Fruit fly (Drosophila melanogaster) whole organism, embryonic: ENCODE data around the gene her.

Source experiments
- Aef1 ChIP-seq: fragments of 200-800 bp; sonication (Bioruptor generic); IDR thresholded peaks from 3 replicates; pipeline ENCODE4 v1.3.6; 2022; ENCODE audit warnings: missing biosample characterization, missing genetic modification characterization
- B-H2 ChIP-seq: fragments of 200-800 bp; sonication (Bioruptor generic); optimal IDR thresholded peaks from 2 replicates; lab custom pipeline; 2018; ENCODE audit warnings: missing biosample characterization, mild to moderate bottlenecking, missing genetic modification characterization
- BEAF-32 ChIP-seq: fragments of 200-800 bp; sonication (Bioruptor generic); optimal IDR thresholded peaks from 3 replicates; lab custom pipeline; 2017; ENCODE audit warnings: missing biosample characterization, missing genetic modification characterization, mild to moderate bottlenecking, moderate library complexity, missing genetic modification reagents
- Bgb ChIP-seq: fragments of 200-800 bp; sonication (Bioruptor generic); IDR thresholded peaks from 2 replicates; pipeline ENCODE4 v1.3.6; 2022; ENCODE audit warnings: missing biosample characterization, missing genetic modification characterization; ENCODE audit not compliant: partially characterized antibody
- CG10321 ChIP-seq: fragments of 200-800 bp; sonication (Bioruptor generic); IDR thresholded peaks from 2 replicates; pipeline ENCODE4 v1.3.6; 2022; ENCODE audit warnings: missing biosample characterization, missing genetic modification characterization
- CG11398 ChIP-seq: fragments of 200-800 bp; sonication (Bioruptor generic); optimal IDR thresholded peaks from 2 replicates; lab custom pipeline; 2016; ENCODE audit warnings: missing biosample characterization, missing genetic modification characterization
- CG11560 ChIP-seq: fragments of 200-800 bp; sonication (Bioruptor generic); IDR thresholded peaks from 3 replicates; pipeline ENCODE4 v1.3.6; 2022; ENCODE audit warnings: missing biosample characterization, missing genetic modification characterization
- CG14860 ChIP-seq: fragments of 200-800 bp; sonication (Bioruptor generic); IDR thresholded peaks from 3 replicates; pipeline ENCODE4 v1.3.6; 2022; ENCODE audit warnings: missing biosample characterization, missing genetic modification characterization; ENCODE audit not compliant: partially characterized antibody
- CG15601 ChIP-seq: fragments of 200-800 bp; sonication (Bioruptor generic); optimal IDR thresholded peaks from 3 replicates; lab custom pipeline; 2019; ENCODE audit warnings: missing biosample characterization, mild to moderate bottlenecking, missing genetic modification characterization, moderate library complexity
- CG1602 ChIP-seq: fragments of 200-800 bp; sonication (Bioruptor generic); optimal IDR thresholded peaks from 3 replicates; lab custom pipeline; 2016; ENCODE audit warnings: missing biosample characterization, missing genetic modification characterization
- CG1647 ChIP-seq: fragments of 200-800 bp; sonication (Bioruptor generic); optimal IDR thresholded peaks from 3 replicates; lab custom pipeline; 2016; ENCODE audit warnings: missing biosample characterization, missing genetic modification characterization
- CG17829 ChIP-seq: fragments of 200-800 bp; optimal IDR thresholded peaks from 2 replicates; lab custom pipeline; 2019; ENCODE audit warnings: missing biosample characterization, mild to moderate bottlenecking, missing genetic modification characterization, moderate library complexity
- CG18476 ChIP-seq: fragments of 200-800 bp; sonication (Bioruptor generic); optimal IDR thresholded peaks from 2 replicates; lab custom pipeline; 2016; ENCODE audit warnings: missing biosample characterization, mild to moderate bottlenecking, missing genetic modification characterization
- CG2116 ChIP-seq: fragments of 200-800 bp; sonication (Bioruptor generic); optimal IDR thresholded peaks from 3 replicates; lab custom pipeline; 2018; ENCODE audit warnings: missing biosample characterization, mild to moderate bottlenecking, missing genetic modification characterization
- CG3163 ChIP-seq: fragments of 200-800 bp; sonication (Bioruptor generic); optimal IDR thresholded peaks from 3 replicates; lab custom pipeline; 2016; ENCODE audit warnings: missing biosample characterization, missing genetic modification characterization
- CG3995 ChIP-seq: fragments of 200-800 bp; sonication (Bioruptor generic); optimal IDR thresholded peaks from 3 replicates; lab custom pipeline; 2016; ENCODE audit warnings: missing biosample characterization, missing genetic modification characterization
- CG4282 ChIP-seq: fragments of 200-800 bp; sonication (Bioruptor generic); optimal IDR thresholded peaks from 2 replicates; lab custom pipeline; 2016; ENCODE audit warnings: missing biosample characterization, missing genetic modification characterization
- CG4404 ChIP-seq: fragments of 200-800 bp; sonication (Bioruptor generic); IDR thresholded peaks from 2 replicates; pipeline ENCODE4 v1.3.6; 2022; ENCODE audit warnings: missing biosample characterization, missing genetic modification characterization
- CG8359 ChIP-seq: fragments of 200-800 bp; sonication (Bioruptor generic); optimal IDR thresholded peaks from 2 replicates; lab custom pipeline; 2017; ENCODE audit warnings: missing biosample characterization, mild to moderate bottlenecking, missing genetic modification characterization, borderline replicate concordance
- CG9215 ChIP-seq: fragments of 200-800 bp; sonication (Bioruptor generic); IDR thresholded peaks from 2 replicates; pipeline ENCODE4 v1.3.6; 2022; ENCODE audit warnings: missing biosample characterization, missing genetic modification characterization
- CoRest ChIP-seq: fragments of 200-800 bp; sonication (Bioruptor generic); optimal IDR thresholded peaks from 3 replicates; lab custom pipeline; 2018; ENCODE audit warnings: missing biosample characterization, mild to moderate bottlenecking, missing genetic modification characterization, moderate library complexity
- Hand ChIP-seq: fragments of 200-800 bp; sonication (Bioruptor generic); optimal IDR thresholded peaks from 2 replicates; lab custom pipeline; 2017; ENCODE audit warnings: mild to moderate bottlenecking, missing biosample characterization, missing genetic modification reagents, missing genetic modification characterization
- Hey ChIP-seq: fragments of 200-800 bp; sonication (Bioruptor generic); optimal IDR thresholded peaks from 3 replicates; lab custom pipeline; 2018; ENCODE audit warnings: missing biosample characterization, mild to moderate bottlenecking, missing genetic modification characterization
- Hmr ChIP-seq: fragments of 200-800 bp; sonication (Bioruptor generic); optimal IDR thresholded peaks from 3 replicates; lab custom pipeline; 2017; ENCODE audit warnings: mild to moderate bottlenecking, missing biosample characterization, missing genetic modification reagents, missing genetic modification characterization
- Lhr ChIP-seq: fragments of 200-800 bp; sonication (Bioruptor generic); optimal IDR thresholded peaks from 3 replicates; lab custom pipeline; 2017; ENCODE audit warnings: mild to moderate bottlenecking, missing biosample characterization, missing genetic modification reagents, missing genetic modification characterization
- Pdp1 ChIP-seq, 2 experiments: fragments of 200-800 bp; sonication (Bioruptor generic); optimal IDR thresholded peaks; 3 replicates each; lab custom pipeline; 2016; ENCODE audit warnings: missing biosample characterization in 2 of 2, missing genetic modification characterization in 2 of 2, mild to moderate bottlenecking in 1 of 2, moderate library complexity in 1 of 2
- Stat92E ChIP-seq, 3 experiments: fragments of >200 bp in 2 of 3; fragments of 200-800 bp in 1 of 3; sonication (Bioruptor generic) in 1 of 3; optimal IDR thresholded peaks; 2 replicates each; lab custom pipeline; 2017 to 2019; ENCODE audit warnings: missing biosample characterization in 3 of 3, missing genetic modification characterization in 3 of 3, mild to moderate bottlenecking in 1 of 3, moderate library complexity in 1 of 3
- Taf1 ChIP-seq: fragments of 200-800 bp; sonication (Bioruptor generic); IDR thresholded peaks from 2 replicates; pipeline ENCODE4 v1.3.6; 2022; ENCODE audit warnings: missing biosample characterization, missing genetic modification characterization
- Vsx1 ChIP-seq: fragments of 200-800 bp; sonication (Bioruptor generic); optimal IDR thresholded peaks from 2 replicates; lab custom pipeline; 2017; ENCODE audit warnings: missing biosample characterization, mild to moderate bottlenecking, missing genetic modification characterization, missing genetic modification reagents
- YL-1 ChIP-seq: fragments of 200-800 bp; sonication (Bioruptor generic); optimal IDR thresholded peaks from 3 replicates; lab custom pipeline; 2017; ENCODE audit warnings: missing biosample characterization, mild to moderate bottlenecking, missing genetic modification characterization
- aop ChIP-seq: fragments of 200-800 bp; sonication (Bioruptor generic); IDR thresholded peaks from 2 replicates; pipeline ENCODE4 v1.3.6; 2022; ENCODE audit warnings: missing biosample characterization, missing genetic modification characterization
- bigmax ChIP-seq: fragments of 200-800 bp; sonication (Bioruptor generic); optimal IDR thresholded peaks from 2 replicates; lab custom pipeline; 2018; ENCODE audit warnings: missing biosample characterization, mild to moderate bottlenecking, missing genetic modification characterization
- chinmo ChIP-seq: fragments of 200-800 bp; sonication (Bioruptor generic); IDR thresholded peaks from 4 replicates; pipeline ENCODE4 v1.3.6; 2022; ENCODE audit warnings: missing biosample characterization, missing genetic modification characterization; ENCODE audit not compliant: partially characterized antibody
- dmrt11E ChIP-seq: fragments of 200-800 bp; sonication (Bioruptor generic); optimal IDR thresholded peaks from 3 replicates; lab custom pipeline; 2018; ENCODE audit warnings: missing biosample characterization, mild to moderate bottlenecking, missing genetic modification characterization, moderate library complexity
- exex ChIP-seq: fragments of 200-800 bp; sonication (Bioruptor generic); optimal IDR thresholded peaks from 4 replicates; lab custom pipeline; 2018; ENCODE audit warnings: missing biosample characterization, mild to moderate bottlenecking, missing genetic modification characterization, moderate library complexity
- fd96Cb ChIP-seq: fragments of 200-800 bp; sonication (Bioruptor generic); optimal IDR thresholded peaks from 2 replicates; lab custom pipeline; 2018; ENCODE audit warnings: missing biosample characterization, mild to moderate bottlenecking, missing genetic modification characterization, moderate library complexity
- gfzf ChIP-seq: fragments of 200-800 bp; sonication (Bioruptor generic); optimal IDR thresholded peaks from 2 replicates; lab custom pipeline; 2016; ENCODE audit warnings: missing biosample characterization, mild to moderate bottlenecking, missing genetic modification characterization, moderate library complexity
- gsb-n ChIP-seq: fragments of 200-800 bp; sonication (Bioruptor generic); optimal IDR thresholded peaks from 3 replicates; lab custom pipeline; 2018; ENCODE audit warnings: missing biosample characterization, mild to moderate bottlenecking, missing genetic modification characterization
- hbn ChIP-seq: fragments of 200-800 bp; sonication (Bioruptor generic); IDR thresholded peaks from 2 replicates; pipeline ENCODE4 v1.3.6; 2022; ENCODE audit warnings: missing biosample characterization, missing genetic modification characterization; ENCODE audit not compliant: partially characterized antibody
- hth ChIP-seq: fragments of >200 bp; optimal IDR thresholded peaks from 2 replicates; lab custom pipeline; 2017; ENCODE audit warnings: inconsistent platforms
- inv ChIP-seq: fragments of 200-800 bp; sonication (Bioruptor generic); IDR thresholded peaks from 2 replicates; pipeline ENCODE4 v1.3.6; 2022; ENCODE audit warnings: missing biosample characterization, missing genetic modification characterization; ENCODE audit not compliant: partially characterized antibody
- lilli ChIP-seq: fragments of 200-800 bp; sonication (Bioruptor generic); optimal IDR thresholded peaks from 3 replicates; lab custom pipeline; 2016; ENCODE audit warnings: missing biosample characterization, missing genetic modification characterization
- luna ChIP-seq: fragments of 200-800 bp; sonication (Bioruptor generic); optimal IDR thresholded peaks from 2 replicates; lab custom pipeline; 2016; ENCODE audit warnings: missing biosample characterization, missing genetic modification characterization
- seq ChIP-seq: fragments of 200-800 bp; sonication (Bioruptor generic); IDR thresholded peaks from 2 replicates; pipeline ENCODE4 v1.3.6; 2022; ENCODE audit warnings: missing biosample characterization, missing genetic modification characterization
- shn ChIP-seq: fragments of 200-800 bp; sonication (Bioruptor generic); optimal IDR thresholded peaks from 3 replicates; lab custom pipeline; 2016; ENCODE audit warnings: missing biosample characterization, missing genetic modification characterization
- sisA ChIP-seq: fragments of 200-800 bp; sonication (Bioruptor generic); IDR thresholded peaks from 2 replicates; pipeline ENCODE4 v1.3.6; 2022; ENCODE audit warnings: missing biosample characterization, missing genetic modification characterization
- sqz ChIP-seq: fragments of 200-800 bp; sonication (Bioruptor generic); optimal IDR thresholded peaks from 3 replicates; lab custom pipeline; 2018; ENCODE audit warnings: missing biosample characterization, mild to moderate bottlenecking, missing genetic modification characterization
- sr ChIP-seq: fragments of 200-800 bp; sonication (Bioruptor generic); IDR thresholded peaks from 3 replicates; pipeline ENCODE4 v1.3.6; 2022; ENCODE audit warnings: missing biosample characterization, missing genetic modification characterization
- vnd ChIP-seq: fragments of 200-800 bp; sonication (Bioruptor generic); IDR thresholded peaks from 3 replicates; pipeline ENCODE4 v1.3.6; 2022; ENCODE audit warnings: missing biosample characterization, missing genetic modification characterization; ENCODE audit not compliant: partially characterized antibody

Gene her

dm6 chr2L:16676651-16677359, at the start of gene her, which contains the start of gene Trpgamma (continued):
- TF ChIP-seq Stat92E (GFP tag; optimal IDR thresholded peaks at IDR 0.05; lab: Kevin White, UChicago) (no peak), CG9215 (GFP tag; lab: Robert Waterston, UW) (no peak), CG10321 (GFP tag; lab: Robert Waterston, UW) (no peak), CG18476 (GFP tag; lab: Kevin White, UChicago) (no peak), inv (GFP tag; lab: Robert Waterston, UW) (peak; percentile 85), exex (tag; lab: Kevin White, UChicago) (peak; percentile 64), Bgb (GFP tag; lab: Robert Waterston, UW) (peak; percentile 93), CG15601 (tag; lab: Kevin White, UChicago) (no peak), chinmo (peak; percentile 61; the same call in 2 of the 4 replicates), bigmax (no peak), CG11560 (tag; lab: Robert Waterston, UW) (no peak), lilli (GFP tag; lab: Kevin White, UChicago) (peak; percentile 28), gsb-n (no peak), CG8359 (no peak), hth (lab: Kevin White, UChicago) (no peak), sqz (GFP tag; lab: Kevin White, UChicago) (no peak), gfzf (GFP tag; lab: Kevin White, UChicago) (peak; percentile 38), sisA (GFP tag; lab: Robert Waterston, UW) (no peak), CG11398 (GFP tag; lab: Kevin White, UChicago) (no peak), B-H2 (peak; percentile 53), seq (GFP tag; lab: Robert Waterston, UW) (no peak), Hey (tag; lab: Kevin White, UChicago) (no peak), dmrt11E (tag; lab: Kevin White, UChicago) (no peak), CG2116 (GFP tag; lab: Kevin White, UChicago) (peak; percentile 77), sr (GFP tag; lab: Robert Waterston, UW) (no peak), BEAF-32 (GFP tag; lab: Kevin White, UChicago) (peak; percentile 90), CG4404 (GFP tag; lab: Robert Waterston, UW) (no peak), YL-1 (peak; percentile 56), vnd (GFP tag; lab: Robert Waterston, UW) (peak; percentile 86), fd96Cb (tag; lab: Kevin White, UChicago) (no peak), CG14860 (peak; percentile 81), shn (GFP tag; lab: Kevin White, UChicago) (no peak), Aef1 (GFP tag; lab: Robert Waterston, UW) (no peak), luna (GFP tag; lab: Kevin White, UChicago) (no peak), CG1647 (GFP tag; lab: Kevin White, UChicago) (no peak), Pdp1 (GFP tag; optimal IDR thresholded peaks at IDR 0.05; lab: Kevin White, UChicago) (no peak), Hmr (GFP tag; lab: Kevin White, UChicago) (peak; percentile 48), Vsx1 (GFP tag; lab: Kevin White, UChicago) (peak; percentile 5), CG4282 (GFP tag; lab: Kevin White, UChicago) (no peak), CoRest (tag; lab: Kevin White, UChicago) (peak; percentile 22), Lhr (peak; percentile 12), hbn (GFP tag; lab: Robert Waterston, UW) (peak; percentile 88), CG17829 (tag; lab: Kevin White, UChicago) (peak; percentile 25), CG3995 (GFP tag; lab: Kevin White, UChicago) (peak; percentile 99), CG3163 (GFP tag; lab: Kevin White, UChicago) (peak; percentile 0), Hand (GFP tag; lab: Kevin White, UChicago) (no peak), aop (no peak), CG1602 (GFP tag; lab: Kevin White, UChicago) (no peak), Taf1 (GFP tag; lab: Robert Waterston, UW) (no peak)
